Worm (Caenorhabditis elegans): ENCODE measurements around the gene T15H9.5.

ce11 chrII:9646928-9647838, 35.9 kb upstream of the T15H9.5 start, which contains the start of gene sqv-8:
- no peak for TF ChIP-seq ama-1 (optimal IDR thresholded peaks at IDR 0.05)
- no peak for TF ChIP-seq elt-3 (tag; optimal IDR thresholded peaks at IDR 0.05)
- TF ChIP-seq ceh-82 (tag; optimal IDR thresholded peaks at IDR 0.05) = no peak
- no peak for TF ChIP-seq lin-13 (GFP tag; optimal IDR thresholded peaks at IDR 0.05)

Data from whole organism, L2 larva.